Worm (Caenorhabditis elegans) whole organism, mixed stage, embryonic: ENCODE results near the gene ccr-4.

ENCODE experiments used
- bed-3 ChIP-seq: fragments of 200-800 bp; sonication (Bioruptor generic); optimal IDR thresholded peaks from 3 replicates; lab custom pipeline; 2018; ENCODE audit warnings: mild to moderate bottlenecking, missing genetic modification characterization, moderate library complexity, missing compliant biosample characterization
- ceh-39 ChIP-seq: fragments of 150-350 bp; optimal IDR thresholded peaks from 2 replicates; lab custom pipeline; 2014; ENCODE audit warnings: missing biosample characterization, missing genetic modification characterization
- ceh-43 ChIP-seq: fragments of 200-800 bp; sonication (Bioruptor generic); optimal IDR thresholded peaks from 2 replicates; lab custom pipeline; 2018; ENCODE audit warnings: mild to moderate bottlenecking, missing genetic modification characterization, moderate library complexity, missing compliant biosample characterization
- ceh-83 ChIP-seq: fragments of 200-800 bp; sonication (Bioruptor generic); optimal IDR thresholded peaks from 2 replicates; lab custom pipeline; 2018; ENCODE audit warnings: mild to moderate bottlenecking, missing genetic modification characterization, missing compliant biosample characterization
- ces-1 ChIP-seq: fragments of 150-350 bp; optimal IDR thresholded peaks from 2 replicates; lab custom pipeline; 2014; ENCODE audit warnings: missing biosample characterization, missing genetic modification reagents, missing genetic modification characterization
- cnd-1 ChIP-seq: fragments of 200-800 bp; sonication (Bioruptor generic); optimal IDR thresholded peaks from 2 replicates; lab custom pipeline; 2018; ENCODE audit warnings: mild to moderate bottlenecking, missing genetic modification characterization, missing compliant biosample characterization
- drap-1 ChIP-seq: fragments of 200-800 bp; sonication (Bioruptor generic); optimal IDR thresholded peaks from 3 replicates; lab custom pipeline; 2018; ENCODE audit warnings: mild to moderate bottlenecking, missing genetic modification characterization, missing compliant biosample characterization
- elt-1 ChIP-seq: sonication (generic microtip); optimal IDR thresholded peaks from 2 replicates; lab custom pipeline; 2017; ENCODE audit warnings: missing genetic modification characterization, mild to moderate bottlenecking, missing compliant biosample characterization, antibody characterized with exemption, moderate library complexity, borderline replicate concordance; ENCODE audit not compliant: insufficient read depth
- elt-3 ChIP-seq: fragments of 150-350 bp; optimal IDR thresholded peaks from 2 replicates; lab custom pipeline; 2014; ENCODE audit warnings: missing biosample characterization, missing genetic modification characterization
- flh-1 ChIP-seq: fragments of 200-800 bp; sonication (Bioruptor generic); optimal IDR thresholded peaks from 2 replicates; lab custom pipeline; 2018; ENCODE audit warnings: mild to moderate bottlenecking, missing genetic modification characterization, moderate library complexity, missing compliant biosample characterization
- ham-2 ChIP-seq: fragments of 200-800 bp; sonication (Bioruptor generic); optimal IDR thresholded peaks from 2 replicates; lab custom pipeline; 2018; ENCODE audit warnings: mild to moderate bottlenecking, missing genetic modification characterization, missing compliant biosample characterization
- hlh-1 ChIP-seq: fragments of 150-350 bp; optimal IDR thresholded peaks from 2 replicates; lab custom pipeline; 2014; ENCODE audit warnings: missing biosample characterization, missing genetic modification reagents, missing genetic modification characterization
- lin-13 ChIP-seq: fragments of 150-350 bp; optimal IDR thresholded peaks from 2 replicates; lab custom pipeline; 2014; ENCODE audit warnings: missing biosample characterization, missing genetic modification characterization
- lin-32 ChIP-seq: fragments of 200-800 bp; sonication (Bioruptor generic); optimal IDR thresholded peaks from 2 replicates; lab custom pipeline; 2018; ENCODE audit warnings: mild to moderate bottlenecking, missing genetic modification characterization, missing compliant biosample characterization
- lsy-2 ChIP-seq: fragments of 150-350 bp; optimal IDR thresholded peaks from 2 replicates; lab custom pipeline; 2014; ENCODE audit warnings: missing biosample characterization, missing genetic modification characterization
- mab-5 ChIP-seq: fragments of 150-350 bp; optimal IDR thresholded peaks from 2 replicates; lab custom pipeline; 2014; ENCODE audit warnings: missing biosample characterization, missing genetic modification characterization
- mep-1 ChIP-seq: fragments of 150-350 bp; optimal IDR thresholded peaks from 2 replicates; lab custom pipeline; 2017; ENCODE audit warnings: missing biosample characterization, missing genetic modification reagents, missing genetic modification characterization, inconsistent platforms
- mls-2 ChIP-seq: sonication (generic microtip); optimal IDR thresholded peaks from 2 replicates; lab custom pipeline; 2016; ENCODE audit warnings: mild to moderate bottlenecking, missing genetic modification characterization, moderate library complexity, missing compliant biosample characterization
- nhr-12 ChIP-seq: fragments of 150-350 bp; optimal IDR thresholded peaks from 2 replicates; lab custom pipeline; 2014; ENCODE audit warnings: missing biosample characterization, missing genetic modification characterization
- nhr-2 ChIP-seq: fragments of 150-350 bp; optimal IDR thresholded peaks from 2 replicates; lab custom pipeline; 2014; ENCODE audit warnings: missing biosample characterization, missing genetic modification characterization
- nhr-237 ChIP-seq: fragments of 150-350 bp; optimal IDR thresholded peaks from 2 replicates; lab custom pipeline; 2014; ENCODE audit warnings: missing biosample characterization, missing genetic modification characterization
- nhr-28 ChIP-seq: fragments of 150-350 bp; optimal IDR thresholded peaks from 2 replicates; lab custom pipeline; 2014; ENCODE audit warnings: missing biosample characterization, missing genetic modification characterization
- nhr-76 ChIP-seq: sonication (generic microtip); optimal IDR thresholded peaks from 2 replicates; lab custom pipeline; 2017; ENCODE audit warnings: missing biosample characterization, missing genetic modification characterization
- pha-4 ChIP-seq: fragments of 150-350 bp; optimal IDR thresholded peaks from 2 replicates; lab custom pipeline; 2018; ENCODE audit warnings: missing biosample characterization, missing genetic modification reagents, missing genetic modification characterization
- sem-2 ChIP-seq: fragments of 200-800 bp; sonication (Bioruptor generic); optimal IDR thresholded peaks from 2 replicates; lab custom pipeline; 2018; ENCODE audit warnings: mild to moderate bottlenecking, missing genetic modification characterization, missing compliant biosample characterization
- snpc-4 ChIP-seq: fragments of 150-350 bp; optimal IDR thresholded peaks from 2 replicates; lab custom pipeline; 2014; ENCODE audit warnings: missing biosample characterization, missing genetic modification characterization
- sptf-1 ChIP-seq: sonication (generic microtip); optimal IDR thresholded peaks from 2 replicates; lab custom pipeline; 2017; ENCODE audit warnings: mild to moderate bottlenecking, missing genetic modification characterization, moderate library complexity, missing compliant biosample characterization
- tbx-8 ChIP-seq: fragments of 200-800 bp; sonication (Bioruptor generic); optimal IDR thresholded peaks from 2 replicates; lab custom pipeline; 2018; ENCODE audit warnings: mild to moderate bottlenecking, missing genetic modification characterization, moderate library complexity, missing compliant biosample characterization
- unc-120 ChIP-seq: sonication (generic microtip); optimal IDR thresholded peaks from 2 replicates; lab custom pipeline; 2017; ENCODE audit warnings: missing genetic modification characterization, missing compliant biosample characterization; ENCODE audit not compliant: poor library complexity, severe bottlenecking
- unc-39 ChIP-seq: fragments of 150-350 bp; optimal IDR thresholded peaks from 2 replicates; lab custom pipeline; 2014; ENCODE audit warnings: missing biosample characterization, missing genetic modification characterization
- unc-62 ChIP-seq: fragments of 150-350 bp; optimal IDR thresholded peaks from 2 replicates; lab custom pipeline; 2014; ENCODE audit warnings: missing biosample characterization, missing genetic modification reagents, missing genetic modification characterization
- zip-8 ChIP-seq: fragments of 150-350 bp; optimal IDR thresholded peaks from 2 replicates; lab custom pipeline; 2014; ENCODE audit warnings: missing biosample characterization, missing genetic modification characterization

ccr-4 gene

DNA sequence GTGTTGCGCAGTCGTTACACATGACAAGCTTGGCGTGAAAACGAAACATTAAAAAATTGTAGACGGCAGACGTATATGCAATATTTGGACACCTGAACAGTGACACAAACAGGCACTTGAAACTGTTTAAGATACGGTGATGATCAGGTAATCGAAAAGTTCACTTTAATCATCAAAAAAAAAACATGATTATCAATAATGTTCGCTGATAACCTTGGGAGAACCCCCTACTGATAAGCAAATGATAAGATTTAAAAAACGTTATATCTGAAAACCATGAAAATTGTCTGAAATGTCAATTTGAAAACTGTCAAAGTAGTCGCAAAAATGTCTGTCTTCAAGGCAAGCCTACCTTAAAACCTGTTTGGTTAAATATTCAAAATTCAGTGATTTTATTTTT, 38.6 kb downstream of the ccr-4 start:
- TF ChIP-seq hlh-1 (tag; lab: Kevin White, UChicago) (no peak), bed-3 (GFP tag; lab: Kevin White, UChicago) (no peak), ceh-83 (GFP tag; lab: Kevin White, UChicago) (no peak), mls-2 (no peak), unc-120 (no peak), lin-13 (tag; lab: Kevin White, UChicago) (no peak), drap-1 (GFP tag; lab: Kevin White, UChicago) (no peak), zip-8 (tag; lab: Kevin White, UChicago) (no peak), elt-1 (tag; lab: Kevin White, UChicago) (no peak), flh-1 (no peak)
- TF ChIP-seq, all 35 proteins: peak for 0

DNA sequence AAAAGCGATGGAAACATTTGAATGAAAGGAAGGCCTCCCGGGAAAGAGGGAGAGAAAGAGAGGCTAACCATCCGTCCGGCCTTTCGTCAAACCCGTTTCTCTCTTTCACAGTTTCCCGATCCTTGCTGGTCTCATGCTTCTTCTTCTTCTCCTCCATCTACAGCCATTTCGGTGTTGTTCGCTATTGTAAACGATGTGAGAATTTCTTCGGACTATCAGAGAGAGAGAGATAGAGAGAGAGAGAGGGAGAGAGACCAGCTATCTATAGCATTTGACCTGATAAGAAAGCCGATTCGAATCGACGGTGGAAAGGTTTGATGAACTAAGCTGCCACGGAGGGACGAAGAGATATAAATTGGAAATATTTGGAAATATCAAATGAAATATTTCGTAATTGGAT, 42.1 kb downstream of the ccr-4 start:
- TF ChIP-seq ces-1 (GFP tag; lab: Kevin White, UChicago), result no peak
- TF ChIP-seq sem-2 (GFP tag; lab: Kevin White, UChicago), result no peak
- TF ChIP-seq ceh-39 (tag; lab: Kevin White, UChicago), result no peak
- TF ChIP-seq ham-2 (GFP tag; lab: Kevin White, UChicago), result peak; percentile 82
- TF ChIP-seq mep-1 (tag; lab: Kevin White, UChicago), result no peak
- TF ChIP-seq lsy-2 (tag; lab: Kevin White, UChicago), result no peak
- no peak for TF ChIP-seq nhr-2 (tag; lab: Kevin White, UChicago)
- TF ChIP-seq elt-3 (tag; lab: Kevin White, UChicago), result peak; percentile 45
- no peak for TF ChIP-seq sptf-1 (tag; lab: Kevin White, UChicago)
- TF ChIP-seq mls-2, result no peak

DNA sequence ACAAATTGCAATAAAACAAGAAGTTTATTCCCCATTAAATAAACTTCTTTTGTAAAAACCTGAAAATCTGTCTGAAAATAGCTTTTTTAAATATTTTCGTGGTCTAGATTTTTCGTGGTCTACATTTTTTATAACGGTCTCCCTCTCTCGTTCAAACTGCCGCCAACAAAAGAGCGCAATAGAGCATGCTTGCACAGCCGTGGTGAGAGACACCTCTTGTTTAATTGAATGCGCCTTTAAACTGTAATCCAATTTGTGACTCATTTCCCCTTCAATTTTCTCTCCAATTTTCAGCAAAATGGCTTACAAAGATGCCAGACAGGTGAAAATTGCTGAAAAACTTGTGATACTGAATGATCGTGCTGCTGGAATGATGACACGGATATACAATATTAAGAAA, 42.8 kb downstream of the ccr-4 start, which contains the start of gene gex-3:
gex-3 (plus strand) TSS at position 295 of the 400 bp plus-strand sequence.
- peak; percentile 97 for TF ChIP-seq mep-1 (tag; lab: Kevin White, UChicago)
- TF ChIP-seq ham-2 (GFP tag; lab: Kevin White, UChicago), result no peak
- no peak for TF ChIP-seq nhr-76 (tag; lab: Kevin White, UChicago)
- TF ChIP-seq sptf-1 (tag; lab: Kevin White, UChicago), result peak; percentile 33
- TF ChIP-seq flh-1, result no peak
- peak; percentile 99 for TF ChIP-seq ces-1 (GFP tag; lab: Kevin White, UChicago)
- no peak for TF ChIP-seq elt-3 (tag; lab: Kevin White, UChicago)
- TF ChIP-seq ceh-39 (tag; lab: Kevin White, UChicago), result peak; percentile 54
- TF ChIP-seq unc-62 (GFP tag; lab: Kevin White, UChicago), result no peak
- TF ChIP-seq bed-3 (GFP tag; lab: Kevin White, UChicago), result no peak
- peak; percentile 0 for TF ChIP-seq mls-2
- TF ChIP-seq sem-2 (GFP tag; lab: Kevin White, UChicago), result no peak
- TF ChIP-seq ceh-43 (GFP tag; lab: Kevin White, UChicago), result peak; percentile 11
- no peak for TF ChIP-seq tbx-8 (GFP tag; lab: Kevin White, UChicago)
- TF ChIP-seq cnd-1 (tag; lab: Kevin White, UChicago), result no peak
- peak; percentile 49 for TF ChIP-seq drap-1 (GFP tag; lab: Kevin White, UChicago)
- TF ChIP-seq nhr-237 (tag; lab: Kevin White, UChicago), result peak; percentile 91
- TF ChIP-seq lsy-2 (tag; lab: Kevin White, UChicago), result peak; percentile 84
- TF ChIP-seq hlh-1 (tag; lab: Kevin White, UChicago), result peak; percentile 48
- TF ChIP-seq elt-1 (tag; lab: Kevin White, UChicago), result no peak
- peak; percentile 77 for TF ChIP-seq lin-13 (tag; lab: Kevin White, UChicago)
- peak; percentile 84 for TF ChIP-seq pha-4

DNA sequence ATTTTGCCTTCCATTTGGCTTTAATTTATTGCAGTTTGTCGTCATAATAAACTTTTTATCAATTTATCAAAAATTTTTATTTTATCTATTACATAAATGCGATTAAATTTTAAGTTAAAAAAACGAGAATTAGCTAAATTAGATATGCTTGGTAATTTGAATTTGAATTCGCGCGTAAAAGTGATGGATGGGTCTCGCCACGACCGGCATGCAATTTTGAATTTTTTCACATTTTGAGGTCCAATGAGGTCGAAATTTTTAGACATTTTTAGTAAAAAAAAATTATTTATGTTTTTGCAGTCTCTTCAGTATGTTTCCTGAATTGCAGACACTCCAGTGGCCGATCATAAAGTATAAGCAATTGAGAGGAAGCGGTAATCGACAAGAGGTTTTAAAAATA, 47.3 kb downstream of the ccr-4 start, which contains the start of gene dsb-1:
dsb-1 (plus strand) TSS at position 301 of the 400 bp plus-strand sequence.
- TF ChIP-seq sptf-1 (tag; lab: Kevin White, UChicago), result no peak
- no peak for TF ChIP-seq cnd-1 (tag; lab: Kevin White, UChicago)
- TF ChIP-seq unc-39, result no peak
- no peak for TF ChIP-seq unc-62 (GFP tag; lab: Kevin White, UChicago)
- TF ChIP-seq elt-1 (tag; lab: Kevin White, UChicago), result no peak
- no peak for TF ChIP-seq nhr-237 (tag; lab: Kevin White, UChicago)
- no peak for TF ChIP-seq hlh-1 (tag; lab: Kevin White, UChicago)
- TF ChIP-seq nhr-12 (tag; lab: Kevin White, UChicago), result no peak
- no peak for TF ChIP-seq ham-2 (GFP tag; lab: Kevin White, UChicago)
- TF ChIP-seq mep-1 (tag; lab: Kevin White, UChicago), result no peak
- TF ChIP-seq nhr-28 (tag; lab: Kevin White, UChicago), result no peak
- TF ChIP-seq ceh-39 (tag; lab: Kevin White, UChicago), result no peak
- no peak for TF ChIP-seq mab-5 (tag; lab: Kevin White, UChicago)
- TF ChIP-seq lsy-2 (tag; lab: Kevin White, UChicago), result no peak
- no peak for TF ChIP-seq lin-32 (GFP tag; lab: Kevin White, UChicago)
- TF ChIP-seq mls-2, result no peak
- TF ChIP-seq flh-1, result no peak
- no peak for TF ChIP-seq snpc-4
- TF ChIP-seq ceh-83 (GFP tag; lab: Kevin White, UChicago), result no peak
- TF ChIP-seq sem-2 (GFP tag; lab: Kevin White, UChicago), result no peak
